Worm (Caenorhabditis elegans) whole organism, midembryonic: ENCODE results near the gene F42A8.1.

Source experiments
- T22C8.4 ChIP-seq: fragments of 200-800 bp; sonication (Bioruptor generic); IDR thresholded peaks from 2 replicates; pipeline ENCODE4 v1.3.6; 2022; ENCODE audit warnings: missing genetic modification characterization, missing compliant biosample characterization
- cog-1 ChIP-seq: sonication (generic microtip); optimal IDR thresholded peaks from 2 replicates; lab custom pipeline; 2016; ENCODE audit warnings: missing genetic modification characterization, missing compliant biosample characterization
- flt-1 ChIP-seq: fragments of 200-800 bp; sonication (Bioruptor generic); IDR thresholded peaks from 2 replicates; pipeline ENCODE4 v1.3.6; 2022; ENCODE audit warnings: missing genetic modification characterization, missing compliant biosample characterization
- klf-2 ChIP-seq: fragments of 200-800 bp; sonication (Bioruptor generic); conservative IDR thresholded peaks from 2 replicates; pipeline ENCODE4 v1.3.6; 2022; ENCODE audit warnings: missing genetic modification reagents, missing genetic modification characterization, missing compliant biosample characterization
- med-1 ChIP-seq: sonication (generic microtip); optimal IDR thresholded peaks from 2 replicates; lab custom pipeline; 2017; ENCODE audit warnings: missing genetic modification characterization, mild to moderate bottlenecking, missing compliant biosample characterization, antibody characterized with exemption, missing genetic modification reagents; ENCODE audit not compliant: insufficient read depth
- ref-1 ChIP-seq: fragments of 200-800 bp; sonication (Bioruptor generic); conservative IDR thresholded peaks from 2 replicates; pipeline ENCODE4 v1.3.6; 2022; ENCODE audit warnings: missing genetic modification reagents, missing genetic modification characterization, missing compliant biosample characterization
- tab-1 ChIP-seq: fragments of 200-800 bp; sonication (Bioruptor generic); IDR thresholded peaks from 2 replicates; pipeline ENCODE4 v1.3.6; 2022; ENCODE audit warnings: missing genetic modification characterization, missing compliant biosample characterization
- ztf-23 ChIP-seq: fragments of 200-800 bp; sonication (Bioruptor generic); IDR thresholded peaks from 2 replicates; pipeline ENCODE4 v1.3.6; 2022; ENCODE audit warnings: missing genetic modification reagents, missing genetic modification characterization, missing compliant biosample characterization
- ztf-29 ChIP-seq: fragments of 200-800 bp; sonication (Bioruptor generic); IDR thresholded peaks from 2 replicates; pipeline ENCODE4 v1.3.6; 2022; ENCODE audit warnings: missing genetic modification reagents, missing genetic modification characterization, missing compliant biosample characterization

F42A8.1 gene

DNA sequence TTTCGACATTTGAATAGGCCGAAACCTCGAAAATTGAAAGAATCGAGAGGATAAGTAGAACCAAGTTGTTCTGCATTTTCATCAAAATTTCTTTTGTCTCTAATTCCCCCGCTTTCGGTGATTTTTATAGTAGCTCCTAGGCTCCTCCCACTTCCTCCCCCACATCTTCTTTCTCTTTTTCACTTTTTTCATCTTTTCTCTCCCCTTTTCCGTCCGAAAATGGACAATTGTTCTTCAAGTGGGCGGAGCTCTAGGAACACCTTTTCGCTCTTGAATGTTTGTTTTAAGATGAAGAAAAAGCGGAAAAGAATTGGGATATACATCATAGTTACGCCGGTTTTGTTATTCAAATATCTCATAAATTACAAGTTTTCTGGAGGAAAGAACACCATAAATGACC is at the start of gene F42A8.1:
F42A8.1 (minus strand) TSS at position 101 of the 400 bp plus-strand sequence.
- no peak for TF ChIP-seq med-1
- no peak for TF ChIP-seq cog-1
- no peak for TF ChIP-seq T22C8.4 (GFP tag; lab: Robert Waterston, UW)
- no peak for TF ChIP-seq ztf-29 (GFP tag; lab: Robert Waterston, UW)
- no peak for TF ChIP-seq flt-1 (GFP tag; lab: Robert Waterston, UW)
- no peak for TF ChIP-seq tab-1 (GFP tag; lab: Robert Waterston, UW)
- no peak for TF ChIP-seq ref-1 (GFP tag; lab: Robert Waterston, UW)
- no peak for TF ChIP-seq ztf-23
- TF ChIP-seq klf-2 (GFP tag; lab: Robert Waterston, UW), result no peak

- TF ChIP-seq ztf-29 (GFP tag; lab: Robert Waterston, UW) (no peak), flt-1 (GFP tag; lab: Robert Waterston, UW) (no peak), med-1 (no peak), ztf-23 (no peak), tab-1 (GFP tag; lab: Robert Waterston, UW) (no peak), cog-1 (no peak), klf-2 (GFP tag; lab: Robert Waterston, UW) (no peak), T22C8.4 (GFP tag; lab: Robert Waterston, UW) (no peak), ref-1 (GFP tag; lab: Robert Waterston, UW) (no peak)
These were observed 46.3 kb upstream of the F42A8.1 start, which contains the start of gene lido-17 for ce11 chrII:9392724-9393123. TSS of gene lido-17 (minus strand) at chrII:9392824.

DNA sequence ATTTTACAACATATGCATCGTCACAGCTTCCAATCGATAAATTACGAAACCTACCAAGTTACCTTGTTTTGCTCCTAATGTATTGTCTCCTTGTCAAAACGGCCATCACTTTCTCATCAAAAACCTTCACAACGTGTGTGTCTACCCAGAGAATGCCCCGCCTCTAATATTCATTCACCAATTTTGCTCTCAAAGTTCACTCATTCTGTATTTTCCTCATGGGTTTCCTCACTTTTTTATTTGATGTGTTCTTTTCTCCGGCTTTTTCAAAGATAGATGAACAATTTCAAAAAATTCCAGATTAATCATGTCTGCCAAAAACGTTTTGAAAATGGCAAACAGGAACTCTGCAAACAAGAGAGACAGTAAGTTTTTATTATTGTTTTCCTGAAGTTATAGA is 38.9 kb upstream of the F42A8.1 start, which contains the start of gene C06C3.7:
C06C3.7 (plus strand) TSS at position 301 of the 400 bp plus-strand sequence.
- no peak for TF ChIP-seq klf-2 (GFP tag; lab: Robert Waterston, UW)
- no peak for TF ChIP-seq cog-1
- no peak for TF ChIP-seq flt-1 (GFP tag; lab: Robert Waterston, UW)
- TF ChIP-seq T22C8.4 (GFP tag; lab: Robert Waterston, UW), result no peak
- no peak for TF ChIP-seq med-1
- no peak for TF ChIP-seq ref-1 (GFP tag; lab: Robert Waterston, UW)
- no peak for TF ChIP-seq tab-1 (GFP tag; lab: Robert Waterston, UW)
- TF ChIP-seq ztf-23, result no peak
- no peak for TF ChIP-seq ztf-29 (GFP tag; lab: Robert Waterston, UW)

- no peak for TF ChIP-seq cog-1
- TF ChIP-seq flt-1 (GFP tag; lab: Robert Waterston, UW), result no peak
- no peak for TF ChIP-seq klf-2 (GFP tag; lab: Robert Waterston, UW)
- TF ChIP-seq T22C8.4 (GFP tag; lab: Robert Waterston, UW), result no peak
- no peak for TF ChIP-seq ztf-29 (GFP tag; lab: Robert Waterston, UW)
These were observed 33.4 kb upstream of the F42A8.1 start, which contains the start of gene srh-48 for ce11 chrII:9379796-9380195. TSS of gene srh-48 (plus strand) at chrII:9380096.

ce11 chrII:9378174-9378573 is 31.8 kb upstream of the F42A8.1 start:
- TF ChIP-seq cog-1, result no peak
- TF ChIP-seq ztf-29 (GFP tag; lab: Robert Waterston, UW), result no peak
- TF ChIP-seq tab-1 (GFP tag; lab: Robert Waterston, UW), result no peak
- TF ChIP-seq ref-1 (GFP tag; lab: Robert Waterston, UW), result no peak
- TF ChIP-seq flt-1 (GFP tag; lab: Robert Waterston, UW), result no peak
- TF ChIP-seq T22C8.4 (GFP tag; lab: Robert Waterston, UW), result no peak
- TF ChIP-seq ztf-23, result no peak
- no peak for TF ChIP-seq klf-2 (GFP tag; lab: Robert Waterston, UW)
- TF ChIP-seq med-1, result no peak

DNA sequence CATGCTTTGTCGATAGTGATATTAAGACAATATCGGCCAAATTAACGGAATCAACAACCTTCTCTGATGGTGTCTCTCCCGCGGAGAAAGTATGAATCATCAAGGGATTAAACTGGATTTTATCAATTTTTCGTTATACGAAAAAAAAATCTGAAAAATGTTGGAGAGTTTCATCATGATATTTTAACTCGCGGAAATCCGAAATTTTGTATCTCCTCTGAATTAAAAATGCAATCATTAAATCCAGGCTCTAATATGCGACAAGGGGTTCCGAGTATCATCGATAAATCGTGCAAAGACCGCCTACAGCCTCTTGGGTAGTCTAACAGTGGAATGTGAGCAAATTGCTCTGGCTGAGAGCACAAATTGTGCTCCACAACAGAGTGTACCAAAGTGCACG is 30.8 kb upstream of the F42A8.1 start, which contains the start of gene C06C3.10:
C06C3.10 (minus strand) TSS at position 101 of the 400 bp plus-strand sequence.
- TF ChIP-seq T22C8.4 (GFP tag; lab: Robert Waterston, UW) (no peak), cog-1 (no peak), klf-2 (GFP tag; lab: Robert Waterston, UW) (no peak), flt-1 (GFP tag; lab: Robert Waterston, UW) (no peak), med-1 (no peak), ztf-29 (GFP tag; lab: Robert Waterston, UW) (no peak), ref-1 (GFP tag; lab: Robert Waterston, UW) (no peak), ztf-23 (no peak), tab-1 (GFP tag; lab: Robert Waterston, UW) (no peak)

DNA sequence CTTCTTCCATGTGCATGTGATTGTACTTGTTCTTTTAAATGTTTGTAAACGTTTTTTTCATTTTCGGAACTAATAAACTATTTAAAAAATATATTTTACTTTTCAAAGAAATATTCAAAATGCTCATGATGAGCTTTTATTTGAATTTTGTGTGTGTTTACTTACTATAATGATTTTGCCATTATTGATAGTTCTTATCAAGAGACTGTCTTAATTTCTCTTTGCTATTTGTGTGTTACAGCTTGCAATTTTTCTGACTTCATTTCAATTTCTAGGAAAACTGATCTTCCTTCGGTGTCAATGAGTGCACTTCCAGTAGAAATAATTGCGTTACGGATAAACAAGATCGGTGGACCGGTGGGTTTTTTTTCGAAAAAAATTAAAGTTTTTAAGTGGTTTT is 28.4 kb upstream of the F42A8.1 start, which contains the start of gene C06C3.12:
C06C3.12 (plus strand) TSS at position 301 of the 400 bp plus-strand sequence.
- TF ChIP-seq flt-1 (GFP tag; lab: Robert Waterston, UW) (no peak), T22C8.4 (GFP tag; lab: Robert Waterston, UW) (no peak), med-1 (no peak), tab-1 (GFP tag; lab: Robert Waterston, UW) (no peak), ztf-29 (GFP tag; lab: Robert Waterston, UW) (no peak), ref-1 (GFP tag; lab: Robert Waterston, UW) (no peak), ztf-23 (no peak), cog-1 (no peak), klf-2 (GFP tag; lab: Robert Waterston, UW) (no peak)

DNA sequence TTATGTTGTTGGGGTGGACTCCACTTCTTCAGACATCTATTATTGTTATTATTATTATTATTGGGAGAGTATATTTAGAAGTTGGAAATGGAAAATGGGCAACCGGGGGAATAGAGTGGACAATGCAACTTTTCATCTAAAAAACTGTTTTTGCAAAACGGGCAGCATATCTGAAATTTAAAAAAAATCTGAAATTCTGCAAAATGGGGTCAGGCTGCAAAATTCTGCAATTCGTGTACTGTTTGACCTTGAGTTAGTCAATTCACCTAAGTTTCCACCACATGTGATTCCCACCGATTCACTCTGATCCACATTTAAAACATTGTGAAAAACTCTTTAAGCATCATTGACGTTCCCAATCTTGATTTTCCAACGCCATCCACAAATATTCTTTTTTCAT is 26.6 kb upstream of the F42A8.1 start, which contains the start of gene C06C3.4:
C06C3.4 (plus strand) TSS at position 301 of the 400 bp plus-strand sequence.
- TF ChIP-seq klf-2 (GFP tag; lab: Robert Waterston, UW) (no peak), tab-1 (GFP tag; lab: Robert Waterston, UW) (no peak), ref-1 (GFP tag; lab: Robert Waterston, UW) (no peak), ztf-29 (GFP tag; lab: Robert Waterston, UW) (no peak), flt-1 (GFP tag; lab: Robert Waterston, UW) (no peak), ztf-23 (no peak), cog-1 (no peak), T22C8.4 (GFP tag; lab: Robert Waterston, UW) (no peak)

ce11 chrII:9372393-9372792 is 26.0 kb upstream of the F42A8.1 start, which contains the start of gene C06C3.3:
TSS of gene C06C3.3 (minus strand) at chrII:9372493.
- TF ChIP-seq med-1 (no peak), flt-1 (GFP tag; lab: Robert Waterston, UW) (no peak), cog-1 (no peak), T22C8.4 (GFP tag; lab: Robert Waterston, UW) (no peak), ref-1 (GFP tag; lab: Robert Waterston, UW) (no peak), ztf-23 (no peak), tab-1 (GFP tag; lab: Robert Waterston, UW) (no peak), klf-2 (GFP tag; lab: Robert Waterston, UW) (no peak), ztf-29 (GFP tag; lab: Robert Waterston, UW) (no peak)
